Fruit fly (Drosophila melanogaster) whole organism, embryonic: ENCODE data around the gene CG14252.

Experiments used
- BEAF-32 ChIP-seq: fragments of 200-800 bp; sonication (Bioruptor generic); optimal IDR thresholded peaks from 3 replicates; lab custom pipeline; 2017; ENCODE audit warnings: missing biosample characterization, missing genetic modification characterization, mild to moderate bottlenecking, moderate library complexity, missing genetic modification reagents
- Bteb2 ChIP-seq: fragments of 200-800 bp; sonication (Bioruptor generic); optimal IDR thresholded peaks from 2 replicates; lab custom pipeline; 2016; ENCODE audit warnings: missing biosample characterization, missing genetic modification characterization
- CG11456 ChIP-seq: fragments of 200-800 bp; sonication (Bioruptor generic); IDR thresholded peaks from 3 replicates; pipeline ENCODE4 v1.3.6; 2022; ENCODE audit warnings: missing biosample characterization, missing genetic modification characterization
- CG12071 ChIP-seq: fragments of 200-800 bp; sonication (Bioruptor generic); optimal IDR thresholded peaks from 3 replicates; lab custom pipeline; 2018; ENCODE audit warnings: missing biosample characterization, mild to moderate bottlenecking, missing genetic modification characterization
- CG13775 ChIP-seq: fragments of 200-800 bp; sonication (Bioruptor generic); optimal IDR thresholded peaks from 3 replicates; lab custom pipeline; 2017; ENCODE audit warnings: missing biosample characterization, mild to moderate bottlenecking, missing genetic modification characterization
- CG14050 ChIP-seq: fragments of 200-800 bp; sonication (Bioruptor generic); IDR thresholded peaks from 3 replicates; pipeline ENCODE4 v1.3.6; 2022; ENCODE audit warnings: missing biosample characterization, missing genetic modification characterization
- CG14441 ChIP-seq: fragments of 200-800 bp; sonication (Bioruptor generic); IDR thresholded peaks from 2 replicates; pipeline ENCODE4 v1.3.6; 2022; ENCODE audit warnings: missing biosample characterization, missing genetic modification characterization
- CG14965 ChIP-seq: fragments of 200-800 bp; sonication (Bioruptor generic); optimal IDR thresholded peaks from 2 replicates; lab custom pipeline; 2016; ENCODE audit warnings: missing biosample characterization, missing genetic modification characterization, borderline replicate concordance
- CG17328 ChIP-seq: fragments of 200-800 bp; sonication (Bioruptor generic); IDR thresholded peaks from 2 replicates; pipeline ENCODE4 v1.3.6; 2022; ENCODE audit warnings: missing biosample characterization, missing genetic modification characterization
- CG17385 ChIP-seq: fragments of 200-800 bp; sonication (Bioruptor generic); optimal IDR thresholded peaks from 3 replicates; lab custom pipeline; 2018; ENCODE audit warnings: missing biosample characterization, mild to moderate bottlenecking, missing genetic modification characterization
- CG30020 ChIP-seq: fragments of 200-800 bp; optimal IDR thresholded peaks from 2 replicates; lab custom pipeline; 2019; ENCODE audit warnings: missing biosample characterization, mild to moderate bottlenecking, missing genetic modification characterization, moderate library complexity
- CG3281 ChIP-seq: fragments of 200-800 bp; sonication (Bioruptor generic); optimal IDR thresholded peaks from 3 replicates; lab custom pipeline; 2017; ENCODE audit warnings: missing biosample characterization, mild to moderate bottlenecking, missing genetic modification characterization
- CG34224 ChIP-seq: fragments of 200-800 bp; sonication (Bioruptor generic); IDR thresholded peaks from 3 replicates; pipeline ENCODE4 v1.3.6; 2022; ENCODE audit warnings: missing biosample characterization, missing genetic modification characterization; ENCODE audit not compliant: partially characterized antibody
- CG43689 ChIP-seq: fragments of 200-800 bp; sonication (Bioruptor generic); IDR thresholded peaks from 2 replicates; pipeline ENCODE4 v1.3.6; 2022; ENCODE audit warnings: missing biosample characterization, missing genetic modification characterization
- CG6683 ChIP-seq: fragments of 200-800 bp; sonication (Bioruptor generic); optimal IDR thresholded peaks from 2 replicates; lab custom pipeline; 2017; ENCODE audit warnings: missing biosample characterization, mild to moderate bottlenecking, missing genetic modification characterization, missing genetic modification reagents
- CG6689 ChIP-seq: fragments of 200-800 bp; sonication (Bioruptor generic); IDR thresholded peaks from 2 replicates; pipeline ENCODE4 v1.3.6; 2022; ENCODE audit warnings: missing biosample characterization, missing genetic modification characterization
- CG7357 ChIP-seq: fragments of 200-800 bp; sonication (Bioruptor generic); IDR thresholded peaks from 3 replicates; pipeline ENCODE4 v1.3.6; 2022; ENCODE audit warnings: missing biosample characterization, missing genetic modification characterization
- CG9609 ChIP-seq: fragments of 200-800 bp; sonication (Bioruptor generic); optimal IDR thresholded peaks from 3 replicates; lab custom pipeline; 2016; ENCODE audit warnings: missing biosample characterization, missing genetic modification characterization
- CG9727 ChIP-seq: fragments of 200-800 bp; sonication (Bioruptor generic); optimal IDR thresholded peaks from 3 replicates; lab custom pipeline; 2017; ENCODE audit warnings: missing biosample characterization, mild to moderate bottlenecking, missing genetic modification characterization
- H15 ChIP-seq: fragments of 200-800 bp; sonication (Bioruptor generic); IDR thresholded peaks from 3 replicates; pipeline ENCODE4 v1.3.6; 2022; ENCODE audit warnings: missing biosample characterization, missing genetic modification characterization
- Hey ChIP-seq: fragments of 200-800 bp; sonication (Bioruptor generic); optimal IDR thresholded peaks from 3 replicates; lab custom pipeline; 2018; ENCODE audit warnings: missing biosample characterization, mild to moderate bottlenecking, missing genetic modification characterization
- Hmr ChIP-seq: fragments of 200-800 bp; sonication (Bioruptor generic); optimal IDR thresholded peaks from 3 replicates; lab custom pipeline; 2017; ENCODE audit warnings: mild to moderate bottlenecking, missing biosample characterization, missing genetic modification reagents, missing genetic modification characterization
- NC2β ChIP-seq: fragments of 200-800 bp; sonication (Bioruptor generic); optimal IDR thresholded peaks from 2 replicates; lab custom pipeline; 2016; ENCODE audit warnings: missing biosample characterization, missing genetic modification characterization
- NFAT ChIP-seq: fragments of 200-800 bp; sonication (Bioruptor generic); IDR thresholded peaks from 2 replicates; pipeline ENCODE4 v1.3.6; 2022; ENCODE audit warnings: missing biosample characterization, missing genetic modification characterization
- NfI ChIP-seq: fragments of 200-800 bp; sonication (Bioruptor generic); optimal IDR thresholded peaks from 3 replicates; lab custom pipeline; 2018; ENCODE audit warnings: missing biosample characterization, mild to moderate bottlenecking, missing genetic modification characterization, moderate library complexity
- Optix ChIP-seq: fragments of 200-800 bp; sonication (Bioruptor generic); IDR thresholded peaks from 3 replicates; pipeline ENCODE4 v1.3.6; 2022; ENCODE audit warnings: missing biosample characterization, missing genetic modification characterization
- Ptx1 ChIP-seq: fragments of 200-800 bp; sonication (Bioruptor generic); IDR thresholded peaks from 2 replicates; pipeline ENCODE4 v1.3.6; 2022; ENCODE audit warnings: missing biosample characterization, missing genetic modification characterization
- TFAM ChIP-seq: fragments of 200-800 bp; sonication (Bioruptor generic); optimal IDR thresholded peaks from 2 replicates; lab custom pipeline; 2017; ENCODE audit warnings: missing biosample characterization, missing genetic modification characterization, inconsistent platforms
- al ChIP-seq: fragments of 200-800 bp; sonication (Bioruptor generic); IDR thresholded peaks from 2 replicates; pipeline ENCODE4 v1.3.6; 2022; ENCODE audit warnings: missing biosample characterization, missing genetic modification characterization
- az2 ChIP-seq: fragments of 200-800 bp; sonication (Bioruptor generic); optimal IDR thresholded peaks from 3 replicates; lab custom pipeline; 2016; ENCODE audit warnings: missing biosample characterization, missing genetic modification characterization
- crc ChIP-seq: fragments of 200-800 bp; sonication (Bioruptor generic); optimal IDR thresholded peaks from 2 replicates; lab custom pipeline; 2016; ENCODE audit warnings: missing biosample characterization, missing genetic modification characterization
- crp ChIP-seq, 2 experiments: fragments of 200-800 bp; sonication (Bioruptor generic); optimal IDR thresholded peaks; 2 replicates in 1 of 2; 3 replicates in 1 of 2; lab custom pipeline; 2017; ENCODE audit warnings: missing biosample characterization in 2 of 2, missing genetic modification characterization in 2 of 2, mild to moderate bottlenecking in 1 of 2, moderate library complexity in 1 of 2
- dpn ChIP-seq, 2 experiments: fragments of 200-800 bp; sonication (Bioruptor generic); optimal IDR thresholded peaks; 3 replicates each; lab custom pipeline; 2016; ENCODE audit warnings: missing biosample characterization in 2 of 2, missing genetic modification characterization in 2 of 2
- fd96Cb ChIP-seq: fragments of 200-800 bp; sonication (Bioruptor generic); optimal IDR thresholded peaks from 2 replicates; lab custom pipeline; 2018; ENCODE audit warnings: missing biosample characterization, mild to moderate bottlenecking, missing genetic modification characterization, moderate library complexity
- fu2 ChIP-seq: fragments of 200-800 bp; sonication (Bioruptor generic); optimal IDR thresholded peaks from 2 replicates; lab custom pipeline; 2016; ENCODE audit warnings: missing biosample characterization, missing genetic modification characterization
- gce ChIP-seq: fragments of 200-800 bp; sonication (Bioruptor generic); IDR thresholded peaks from 3 replicates; pipeline ENCODE4 v1.3.6; 2022; ENCODE audit warnings: missing biosample characterization, missing genetic modification characterization
- gro ChIP-seq: fragments of 200-800 bp; sonication (Bioruptor generic); optimal IDR thresholded peaks from 2 replicates; lab custom pipeline; 2016; ENCODE audit warnings: missing biosample characterization, missing genetic modification characterization
- h ChIP-seq: fragments of >200 bp; optimal IDR thresholded peaks from 2 replicates; lab custom pipeline; 2017
- hb ChIP-seq: fragments of 200-800 bp; sonication (Bioruptor generic); IDR thresholded peaks from 3 replicates; pipeline ENCODE4 v1.3.6; 2022; ENCODE audit warnings: missing biosample characterization, missing genetic modification characterization; ENCODE audit not compliant: partially characterized antibody
- jing ChIP-seq: fragments of 200-800 bp; sonication (Bioruptor generic); optimal IDR thresholded peaks from 2 replicates; lab custom pipeline; 2018; ENCODE audit warnings: missing biosample characterization, mild to moderate bottlenecking, missing genetic modification characterization
- luna ChIP-seq: fragments of 200-800 bp; sonication (Bioruptor generic); optimal IDR thresholded peaks from 2 replicates; lab custom pipeline; 2016; ENCODE audit warnings: missing biosample characterization, missing genetic modification characterization
- mirr ChIP-seq: fragments of 200-800 bp; sonication (Bioruptor generic); optimal IDR thresholded peaks from 3 replicates; lab custom pipeline; 2018; ENCODE audit warnings: missing biosample characterization, mild to moderate bottlenecking, missing genetic modification characterization
- nom ChIP-seq: fragments of 200-800 bp; sonication (Bioruptor generic); optimal IDR thresholded peaks from 2 replicates; lab custom pipeline; 2017; ENCODE audit warnings: missing biosample characterization, missing genetic modification characterization, mild to moderate bottlenecking, moderate library complexity, missing genetic modification reagents
- salm ChIP-seq: fragments of 200-800 bp; sonication (Bioruptor generic); optimal IDR thresholded peaks from 2 replicates; lab custom pipeline; 2018; ENCODE audit warnings: missing biosample characterization, mild to moderate bottlenecking, missing genetic modification characterization
- slou ChIP-seq: fragments of 200-800 bp; sonication (Bioruptor generic); optimal IDR thresholded peaks from 3 replicates; lab custom pipeline; 2016; ENCODE audit warnings: missing biosample characterization, missing genetic modification characterization
- sob ChIP-seq: fragments of 200-800 bp; sonication (Bioruptor generic); IDR thresholded peaks from 2 replicates; pipeline ENCODE4 v1.3.6; 2022; ENCODE audit warnings: missing biosample characterization, missing genetic modification characterization
- sr ChIP-seq: fragments of 200-800 bp; sonication (Bioruptor generic); IDR thresholded peaks from 3 replicates; pipeline ENCODE4 v1.3.6; 2022; ENCODE audit warnings: missing biosample characterization, missing genetic modification characterization
- stwl ChIP-seq: fragments of 200-800 bp; sonication (Bioruptor generic); optimal IDR thresholded peaks from 3 replicates; lab custom pipeline; 2018; ENCODE audit warnings: missing biosample characterization, mild to moderate bottlenecking, missing genetic modification characterization, moderate library complexity
- tll ChIP-seq, 2 experiments: fragments of 200-800 bp in 1 of 2; fragments of >200 bp in 1 of 2; sonication (Bioruptor generic) in 1 of 2; optimal IDR thresholded peaks; 2 replicates each; lab custom pipeline; 2017 to 2019; ENCODE audit warnings: missing biosample characterization in 2 of 2, missing genetic modification characterization in 2 of 2, mild to moderate bottlenecking in 1 of 2, moderate library complexity in 1 of 2
- ttk ChIP-seq: fragments of 200-800 bp; sonication (Bioruptor generic); IDR thresholded peaks from 2 replicates; pipeline ENCODE4 v2.1.2; 2022; ENCODE audit warnings: missing biosample characterization, missing genetic modification characterization

CG14252 gene

DNA sequence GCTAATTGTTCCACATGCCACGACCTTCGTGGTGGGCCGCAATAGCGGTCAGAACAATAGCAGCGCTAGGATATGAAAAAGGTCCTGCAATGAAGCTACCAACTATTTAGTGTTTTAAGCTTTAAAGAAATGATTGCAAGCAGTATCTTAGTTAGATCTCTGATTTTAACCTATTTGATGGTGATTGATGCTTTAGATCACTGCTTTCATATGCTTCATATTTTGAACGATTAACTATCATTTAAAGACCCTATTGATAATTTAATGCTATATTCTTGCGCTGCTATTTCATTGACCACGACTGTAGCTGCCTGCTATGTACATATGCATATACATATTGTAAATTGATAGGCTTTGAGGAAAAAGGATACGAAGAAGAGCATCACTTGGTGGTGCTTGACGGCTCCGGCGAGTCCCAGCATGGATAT lies 18.4 kb downstream of the CG14252 start (continued):
- no peak for TF ChIP-seq crp (GFP tag; optimal IDR thresholded peaks at IDR 0.05; lab: Kevin White, UChicago)
- TF ChIP-seq Hey = no peak
- TF ChIP-seq stwl (tag; lab: Kevin White, UChicago) = peak; percentile 32
- no peak for TF ChIP-seq hb (GFP tag; lab: Robert Waterston, UW)
- no peak for TF ChIP-seq CG6683 (GFP tag; lab: Kevin White, UChicago)
- TF ChIP-seq CG3281 (GFP tag; lab: Kevin White, UChicago) = peak; percentile 82
- TF ChIP-seq ttk (GFP tag; lab: Robert Waterston, UW) = peak; percentile 14; the same call in 1 of the 2 replicates
- TF ChIP-seq CG9727 (GFP tag; lab: Kevin White, UChicago) = peak; percentile 90
- peak; percentile 24 for TF ChIP-seq mirr (GFP tag; lab: Kevin White, UChicago)
- TF ChIP-seq NC2β (GFP tag; lab: Kevin White, UChicago) = no peak
- TF ChIP-seq CG43689 (GFP tag; lab: Robert Waterston, UW) = no peak
- TF ChIP-seq gce = no peak; the same call in 2 of the 3 replicates
- peak; percentile 84 for TF ChIP-seq gro
- peak; percentile 45; the same call in 1 of the 2 replicates for TF ChIP-seq Ptx1 (GFP tag; lab: Robert Waterston, UW)
- TF ChIP-seq fu2 (GFP tag; lab: Kevin White, UChicago) = peak; percentile 32
- 0 out of 2 replicates have a peak, but pooled peaks have one; percentile 35 for TF ChIP-seq sob (GFP tag; lab: Robert Waterston, UW)
- TF ChIP-seq Hmr (GFP tag; lab: Kevin White, UChicago) = peak; percentile 48
- TF ChIP-seq crc (GFP tag; lab: Kevin White, UChicago) = peak; percentile 61
- TF ChIP-seq CG14965 (GFP tag; lab: Kevin White, UChicago) = peak; percentile 27
- TF ChIP-seq BEAF-32 = no peak
- TF ChIP-seq CG12071 (GFP tag; lab: Kevin White, UChicago) = peak; percentile 84
- TF ChIP-seq nom (GFP tag; lab: Kevin White, UChicago) = peak; percentile 76
- peak; percentile 11 for TF ChIP-seq CG9609
- no peak for TF ChIP-seq Bteb2 (GFP tag; lab: Kevin White, UChicago)
- peak; percentile 38 for TF ChIP-seq CG14441 (GFP tag; lab: Robert Waterston, UW)
- TF ChIP-seq CG30020 (tag; lab: Kevin White, UChicago) = no peak
- peak; percentile 78 for TF ChIP-seq CG6689 (GFP tag; lab: Robert Waterston, UW)
- no peak for TF ChIP-seq al (GFP tag; lab: Robert Waterston, UW)
- no peak for TF ChIP-seq CG17328 (GFP tag; lab: Robert Waterston, UW)
- TF ChIP-seq NFAT (GFP tag; lab: Robert Waterston, UW) = peak; percentile 42; the same call in 1 of the 2 replicates
- no peak for TF ChIP-seq h (lab: Kevin White, UChicago)
- peak; percentile 30 for TF ChIP-seq luna (GFP tag; lab: Kevin White, UChicago)
- TF ChIP-seq NfI (GFP tag; lab: Kevin White, UChicago) = peak; percentile 13
- no peak for TF ChIP-seq tll (GFP tag; optimal IDR thresholded peaks at IDR 0.05; lab: Kevin White, UChicago)
- peak; percentile 0 for TF ChIP-seq jing
- peak; percentile 70; the same call in 2 of the 3 replicates for TF ChIP-seq CG11456 (GFP tag; lab: Robert Waterston, UW)
- TF ChIP-seq CG14050 (GFP tag; lab: Robert Waterston, UW) = no peak; the same call in 2 of the 3 replicates
- peak; percentile 49 for TF ChIP-seq CG13775 (GFP tag; lab: Kevin White, UChicago)
- TF ChIP-seq Optix = no peak
- peak; percentile 29 to 63 for TF ChIP-seq dpn (GFP tag; optimal IDR thresholded peaks at IDR 0.05; lab: Kevin White, UChicago)
- peak; percentile 24 for TF ChIP-seq TFAM (GFP tag; lab: Kevin White, UChicago)
- peak; percentile 58; the same call in 1 of the 3 replicates for TF ChIP-seq CG7357 (GFP tag; lab: Robert Waterston, UW)
- TF ChIP-seq slou (GFP tag; lab: Kevin White, UChicago) = peak; percentile 48
- TF ChIP-seq H15 (GFP tag; lab: Robert Waterston, UW) = 0 out of 3 replicates have a peak, but pooled peaks have one; percentile 24
- TF ChIP-seq salm (tag; lab: Kevin White, UChicago) = no peak
- TF ChIP-seq az2 = peak; percentile 12
- peak; percentile 33 for TF ChIP-seq CG17385 (GFP tag; lab: Kevin White, UChicago)
- TF ChIP-seq CG34224 (GFP tag; lab: Robert Waterston, UW) = no peak
- peak; percentile 33 for TF ChIP-seq fd96Cb
- 0 out of 3 replicates have a peak, but pooled peaks have one; percentile 3 for TF ChIP-seq sr (GFP tag; lab: Robert Waterston, UW)
